Worm (Caenorhabditis elegans): ENCODE data around the gene F18A11.3.
A peak's percentile ranks its signal among the peaks of the same experiment; 100 is the strongest.

Gene F18A11.3

ce11 chrII:13073102-13073501 lies 36.5 kb upstream of the F18A11.3 start, which contains the start of gene F42G4.5:
TSS of gene F42G4.5 (plus strand) at chrII:13073480.
- TF ChIP-seq gmeb-1 (tag; optimal IDR thresholded peaks at IDR 0.05) (no peak), mdl-1 (tag; optimal IDR thresholded peaks at IDR 0.05) (no peak), sma-9 (GFP tag; optimal IDR thresholded peaks at IDR 0.05) (peak; percentile 1), sma-9 (tag; optimal IDR thresholded peaks at IDR 0.05) (no peak), nhr-6 (tag; optimal IDR thresholded peaks at IDR 0.05) (no peak), lin-11 (tag; optimal IDR thresholded peaks at IDR 0.05) (no peak), nhr-23 (tag; optimal IDR thresholded peaks at IDR 0.05) (no peak), fos-1 (tag; optimal IDR thresholded peaks at IDR 0.05) (peak; percentile 79), dmd-4 (tag; optimal IDR thresholded peaks at IDR 0.05) (no peak), snpc-4 (tag; optimal IDR thresholded peaks at IDR 0.05) (no peak), ztf-11 (tag; optimal IDR thresholded peaks at IDR 0.05) (no peak)

ce11 chrII:13066777-13067290 lies 30.2 kb upstream of the F18A11.3 start:
- no peak for TF ChIP-seq alr-1 (tag; optimal IDR thresholded peaks at IDR 0.05)
- no peak for TF ChIP-seq elt-1 (tag; optimal IDR thresholded peaks at IDR 0.05)
- no peak for TF ChIP-seq lin-11 (tag; optimal IDR thresholded peaks at IDR 0.05)
- no peak for TF ChIP-seq unc-62 (GFP tag; optimal IDR thresholded peaks at IDR 0.05)
- no peak for TF ChIP-seq ceh-82 (tag; optimal IDR thresholded peaks at IDR 0.05)
- no peak for TF ChIP-seq nhr-12 (tag; optimal IDR thresholded peaks at IDR 0.05)
- no peak for TF ChIP-seq blmp-1 (tag; optimal IDR thresholded peaks at IDR 0.05; ENCODE audit: insufficient read depth)
- TF ChIP-seq unc-55 (GFP tag; optimal IDR thresholded peaks at IDR 0.05): peak; percentile 6
- TF ChIP-seq nhr-23 (tag; optimal IDR thresholded peaks at IDR 0.05): no peak
- no peak for TF ChIP-seq aly-2 (tag; optimal IDR thresholded peaks at IDR 0.05)
- TF ChIP-seq lin-13 (GFP tag; optimal IDR thresholded peaks at IDR 0.05): no peak
- TF ChIP-seq nhr-10 (tag; optimal IDR thresholded peaks at IDR 0.05): no peak
- no peak for TF ChIP-seq nhr-11 (tag; optimal IDR thresholded peaks at IDR 0.05)
- TF ChIP-seq nhr-6 (tag; optimal IDR thresholded peaks at IDR 0.05): no peak
- no peak for TF ChIP-seq ZK546.5 (tag; optimal IDR thresholded peaks at IDR 0.05)
- peak; percentile 3 for TF ChIP-seq sma-9 (GFP tag; optimal IDR thresholded peaks at IDR 0.05)
- no peak for TF ChIP-seq sma-9 (tag; optimal IDR thresholded peaks at IDR 0.05)
- no peak for TF ChIP-seq egl-27 (tag; optimal IDR thresholded peaks at IDR 0.05)
- TF ChIP-seq nhr-129 (tag; optimal IDR thresholded peaks at IDR 0.05): peak; percentile 28
- no peak for TF ChIP-seq zag-1 (tag; optimal IDR thresholded peaks at IDR 0.05)
- peak in 1 of 2 experiments; percentile 12 for TF ChIP-seq lsy-2 (tag; optimal IDR thresholded peaks at IDR 0.05)
- TF ChIP-seq unc-39 (tag; optimal IDR thresholded peaks at IDR 0.05): no peak
- no peak for TF ChIP-seq ceh-16 (tag; optimal IDR thresholded peaks at IDR 0.05)
- no peak for TF ChIP-seq ztf-1 (GFP tag; conservative IDR thresholded peaks at IDR 0.05)
- TF ChIP-seq F13H6.1 (tag; optimal IDR thresholded peaks at IDR 0.05): peak; percentile 37
- no peak for TF ChIP-seq ztf-4 (tag; optimal IDR thresholded peaks at IDR 0.05)
- TF ChIP-seq ztf-11 (tag; optimal IDR thresholded peaks at IDR 0.05): no peak

ce11 chrII:13065251-13065650 lies 28.6 kb upstream of the F18A11.3 start:
- no peak for TF ChIP-seq nhr-11 (tag; optimal IDR thresholded peaks at IDR 0.05)
- peak in 1 of 2 experiments; percentile 37 for TF ChIP-seq lsy-2 (tag; optimal IDR thresholded peaks at IDR 0.05)
- TF ChIP-seq ceh-16 (tag; optimal IDR thresholded peaks at IDR 0.05): no peak
- TF ChIP-seq nhr-129 (tag; optimal IDR thresholded peaks at IDR 0.05): peak; percentile 33
- peak; percentile 23 for TF ChIP-seq sma-9 (GFP tag; optimal IDR thresholded peaks at IDR 0.05)
- TF ChIP-seq sma-9 (tag; optimal IDR thresholded peaks at IDR 0.05): no peak
- peak in 1 of 2 experiments; percentile 67 for TF ChIP-seq mdl-1 (tag; optimal IDR thresholded peaks at IDR 0.05)
- TF ChIP-seq C34F6.9 (tag; optimal IDR thresholded peaks at IDR 0.05): peak; percentile 5
- no peak for TF ChIP-seq alr-1 (tag; optimal IDR thresholded peaks at IDR 0.05)
- TF ChIP-seq crh-2 (tag; optimal IDR thresholded peaks at IDR 0.05): peak; percentile 23
- TF ChIP-seq F13H6.1 (tag; optimal IDR thresholded peaks at IDR 0.05): peak; percentile 10
- peak; percentile 12 for TF ChIP-seq Y55F3AM.14 (GFP tag; optimal IDR thresholded peaks at IDR 0.05)
- TF ChIP-seq mab-5 (tag; optimal IDR thresholded peaks at IDR 0.05): peak; percentile 35
- no peak for TF ChIP-seq dmd-4 (tag; optimal IDR thresholded peaks at IDR 0.05)

- TF ChIP-seq C34F6.9 (tag; optimal IDR thresholded peaks at IDR 0.05) (no peak), ztf-11 (tag; optimal IDR thresholded peaks at IDR 0.05) (no peak), crh-2 (tag; optimal IDR thresholded peaks at IDR 0.05) (no peak), elt-1 (tag; optimal IDR thresholded peaks at IDR 0.05) (no peak), elt-3 (tag; optimal IDR thresholded peaks at IDR 0.05) (no peak), unc-55 (GFP tag; optimal IDR thresholded peaks at IDR 0.05) (no peak), sma-3 (GFP tag; optimal IDR thresholded peaks at IDR 0.05) (no peak), nhr-10 (tag; optimal IDR thresholded peaks at IDR 0.05) (no peak), nhr-23 (tag; optimal IDR thresholded peaks at IDR 0.05) (no peak), lin-11 (tag; optimal IDR thresholded peaks at IDR 0.05) (no peak), sma-9 (GFP tag; optimal IDR thresholded peaks at IDR 0.05) (no peak), sma-9 (tag; optimal IDR thresholded peaks at IDR 0.05) (no peak)
These were observed 22.6 kb upstream of the F18A11.3 start for ce11 chrII:13059196-13059595.

Data from whole organism, L2 larva.